Worm (Caenorhabditis elegans) whole organism, early embryonic: ENCODE measurements around the gene glb-15.

ENCODE experiments used
- B0310.2 ChIP-seq: sonication (generic microtip); optimal IDR thresholded peaks from 2 replicates; lab custom pipeline; 2016; ENCODE audit warnings: mild to moderate bottlenecking, missing genetic modification characterization, missing compliant biosample characterization
- F13C5.2 ChIP-seq: sonication (generic microtip); optimal IDR thresholded peaks from 2 replicates; lab custom pipeline; 2017; ENCODE audit warnings: mild to moderate bottlenecking, missing genetic modification characterization, inconsistent platforms, missing compliant biosample characterization
- aly-1 ChIP-seq: sonication (generic microtip); optimal IDR thresholded peaks from 2 replicates; lab custom pipeline; 2016; ENCODE audit warnings: missing genetic modification characterization, missing compliant biosample characterization
- ama-1 ChIP-seq: fragments of 150-350 bp; optimal IDR thresholded peaks from 2 replicates; lab custom pipeline; 2014
- ceh-13 ChIP-seq: fragments of 200-800 bp; sonication (Bioruptor generic); optimal IDR thresholded peaks from 2 replicates; lab custom pipeline; 2018; ENCODE audit warnings: mild to moderate bottlenecking, missing genetic modification characterization, missing compliant biosample characterization
- ceh-36 ChIP-seq: sonication (generic microtip); optimal IDR thresholded peaks from 2 replicates; lab custom pipeline; 2016; ENCODE audit warnings: missing genetic modification characterization, inconsistent platforms, missing compliant biosample characterization
- ets-7 ChIP-seq: sonication (generic microtip); optimal IDR thresholded peaks from 2 replicates; lab custom pipeline; 2016; ENCODE audit warnings: missing genotype, missing genetic modification characterization, missing compliant biosample characterization
- flt-1 ChIP-seq: fragments of 200-800 bp; sonication (Bioruptor generic); IDR thresholded peaks from 2 replicates; pipeline ENCODE4 v1.3.6; 2022; ENCODE audit warnings: missing genetic modification characterization, missing compliant biosample characterization
- hmbx-1 ChIP-seq: sonication (generic microtip); optimal IDR thresholded peaks from 2 replicates; lab custom pipeline; 2016; ENCODE audit warnings: mild to moderate bottlenecking, missing genetic modification characterization, missing compliant biosample characterization
- hmg-4 ChIP-seq: fragments of 200-800 bp; sonication (Bioruptor generic); optimal IDR thresholded peaks from 2 replicates; lab custom pipeline; 2018; ENCODE audit warnings: mild to moderate bottlenecking, missing genetic modification characterization, missing compliant biosample characterization
- hnd-1 ChIP-seq: sonication (generic microtip); optimal IDR thresholded peaks from 2 replicates; lab custom pipeline; 2016; ENCODE audit warnings: missing genetic modification characterization, missing compliant biosample characterization
- pes-1 ChIP-seq: fragments of 200-800 bp; sonication (Bioruptor generic); IDR thresholded peaks from 2 replicates; pipeline ENCODE4 v1.3.6; 2022; ENCODE audit warnings: missing genetic modification reagents, missing genetic modification characterization, missing compliant biosample characterization
- scrt-1 ChIP-seq: fragments of 200-800 bp; sonication (Bioruptor generic); IDR thresholded peaks from 2 replicates; pipeline ENCODE4 v1.3.6; 2022; ENCODE audit warnings: missing genetic modification characterization, missing compliant biosample characterization
- sea-1 ChIP-seq: fragments of 200-800 bp; sonication (Bioruptor generic); conservative IDR thresholded peaks from 2 replicates; pipeline ENCODE4 v1.3.6; 2022; ENCODE audit warnings: missing genetic modification characterization, missing compliant biosample characterization
- tbx-11 ChIP-seq: fragments of 200-800 bp; sonication (Bioruptor generic); IDR thresholded peaks from 2 replicates; pipeline ENCODE4 v1.3.6; 2022; ENCODE audit warnings: missing genetic modification characterization, missing compliant biosample characterization
- tbx-37 ChIP-seq: fragments of 200-800 bp; sonication (Bioruptor generic); conservative IDR thresholded peaks from 2 replicates; pipeline ENCODE4 v1.3.6; 2022; ENCODE audit warnings: missing genetic modification reagents, missing genetic modification characterization, missing compliant biosample characterization
- tra-4 ChIP-seq: sonication (generic microtip); optimal IDR thresholded peaks from 2 replicates; lab custom pipeline; 2017; ENCODE audit warnings: missing genetic modification characterization, missing compliant biosample characterization

glb-15 gene

ce11 chrV:11618173-11618572 lies at the start of gene glb-15:
Gene glb-15 (minus strand): TSS chrV:11618273.
- no peak for TF ChIP-seq ceh-13 (GFP tag; lab: Kevin White, UChicago)
- no peak for TF ChIP-seq tbx-37 (GFP tag; lab: Robert Waterston, UW)
- TF ChIP-seq scrt-1: no peak
- no peak for TF ChIP-seq flt-1 (GFP tag; lab: Robert Waterston, UW)
- TF ChIP-seq B0310.2 (tag; lab: Kevin White, UChicago): no peak
- no peak for TF ChIP-seq tbx-11 (GFP tag; lab: Robert Waterston, UW)
- TF ChIP-seq tra-4 (tag; lab: Kevin White, UChicago): no peak
- no peak for TF ChIP-seq ceh-36 (tag; lab: Kevin White, UChicago)
- TF ChIP-seq hmg-4 (GFP tag; lab: Kevin White, UChicago): no peak
- no peak for TF ChIP-seq pes-1
- no peak for TF ChIP-seq sea-1 (GFP tag; lab: Robert Waterston, UW)
- TF ChIP-seq hmbx-1: no peak
- TF ChIP-seq ets-7 (tag; lab: Kevin White, UChicago): no peak
- no peak for TF ChIP-seq hnd-1 (tag; lab: Kevin White, UChicago)
- no peak for TF ChIP-seq ama-1 (lab: Kevin White, UChicago)
- TF ChIP-seq aly-1 (tag; lab: Kevin White, UChicago): no peak
- TF ChIP-seq F13C5.2 (tag; lab: Kevin White, UChicago): no peak

DNA sequence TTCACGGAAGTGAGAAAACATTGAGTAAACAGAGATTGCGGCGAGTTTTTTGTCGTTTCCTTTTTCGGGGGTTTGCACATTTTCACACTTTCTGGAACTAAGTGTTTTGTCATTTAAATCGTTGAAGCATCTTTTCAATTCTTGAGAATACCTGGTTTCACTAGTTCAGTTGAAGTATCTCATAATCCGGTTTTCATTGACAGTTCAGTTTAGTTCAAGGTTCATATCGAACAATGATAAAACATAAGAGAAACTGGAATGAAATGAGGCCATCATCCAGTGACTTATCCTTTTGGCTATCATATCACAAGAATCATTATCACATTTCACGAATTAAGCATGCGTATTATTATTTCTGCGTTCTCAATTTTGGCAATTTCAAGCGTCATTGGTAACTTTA lies 49.1 kb upstream of the glb-15 start, which contains the start of gene F46F3.3:
F46F3.3 (plus strand) TSS at position 301 of the 400 bp plus-strand sequence.
- TF ChIP-seq hmbx-1: no peak
- no peak for TF ChIP-seq aly-1 (tag; lab: Kevin White, UChicago)
- TF ChIP-seq tbx-11 (GFP tag; lab: Robert Waterston, UW): no peak
- no peak for TF ChIP-seq pes-1
- TF ChIP-seq ceh-13 (GFP tag; lab: Kevin White, UChicago): no peak
- TF ChIP-seq B0310.2 (tag; lab: Kevin White, UChicago): no peak
- TF ChIP-seq hmg-4 (GFP tag; lab: Kevin White, UChicago): no peak
- no peak for TF ChIP-seq scrt-1
- no peak for TF ChIP-seq flt-1 (GFP tag; lab: Robert Waterston, UW)
- TF ChIP-seq tra-4 (tag; lab: Kevin White, UChicago): no peak
- no peak for TF ChIP-seq ceh-36 (tag; lab: Kevin White, UChicago)
- TF ChIP-seq tbx-37 (GFP tag; lab: Robert Waterston, UW): no peak

- TF ChIP-seq sea-1 (GFP tag; lab: Robert Waterston, UW) (no peak), tra-4 (tag; lab: Kevin White, UChicago) (no peak), hmbx-1 (no peak), aly-1 (tag; lab: Kevin White, UChicago) (no peak), ama-1 (lab: Kevin White, UChicago) (no peak), ets-7 (tag; lab: Kevin White, UChicago) (no peak), tbx-11 (GFP tag; lab: Robert Waterston, UW) (no peak), B0310.2 (tag; lab: Kevin White, UChicago) (no peak), flt-1 (GFP tag; lab: Robert Waterston, UW) (no peak), hnd-1 (tag; lab: Kevin White, UChicago) (no peak), scrt-1 (no peak), F13C5.2 (tag; lab: Kevin White, UChicago) (no peak), ceh-36 (tag; lab: Kevin White, UChicago) (no peak), ceh-13 (GFP tag; lab: Kevin White, UChicago) (no peak), hmg-4 (GFP tag; lab: Kevin White, UChicago) (no peak), pes-1 (no peak), tbx-37 (GFP tag; lab: Robert Waterston, UW) (no peak)
Measured at ce11 chrV:11664875-11665384, 46.9 kb upstream of the glb-15 start, which contains the start of gene ceh-27. Gene ceh-27 (minus strand): TSS chrV:11665102.

DNA sequence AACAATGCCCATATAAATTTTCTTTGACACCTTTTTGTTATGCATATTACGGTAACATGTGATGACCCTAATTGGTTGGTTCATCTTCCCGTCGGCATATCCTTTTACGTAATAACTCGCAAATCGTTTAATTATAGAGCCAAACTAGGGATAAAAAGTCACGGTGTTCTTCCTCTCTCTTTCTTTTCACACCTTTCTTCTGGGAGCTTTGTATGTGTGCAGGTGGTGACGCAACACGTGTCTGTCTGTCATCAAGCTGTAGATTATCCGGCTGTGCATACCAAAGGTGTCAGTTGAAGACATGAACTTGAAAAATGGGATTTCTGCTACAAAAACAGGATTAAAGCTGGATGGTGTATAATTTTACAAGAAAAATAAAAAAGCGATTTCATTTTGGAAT lies 42.5 kb upstream of the glb-15 start:
- TF ChIP-seq hnd-1 (tag; lab: Kevin White, UChicago) (no peak), ceh-36 (tag; lab: Kevin White, UChicago) (peak; percentile 15)

DNA sequence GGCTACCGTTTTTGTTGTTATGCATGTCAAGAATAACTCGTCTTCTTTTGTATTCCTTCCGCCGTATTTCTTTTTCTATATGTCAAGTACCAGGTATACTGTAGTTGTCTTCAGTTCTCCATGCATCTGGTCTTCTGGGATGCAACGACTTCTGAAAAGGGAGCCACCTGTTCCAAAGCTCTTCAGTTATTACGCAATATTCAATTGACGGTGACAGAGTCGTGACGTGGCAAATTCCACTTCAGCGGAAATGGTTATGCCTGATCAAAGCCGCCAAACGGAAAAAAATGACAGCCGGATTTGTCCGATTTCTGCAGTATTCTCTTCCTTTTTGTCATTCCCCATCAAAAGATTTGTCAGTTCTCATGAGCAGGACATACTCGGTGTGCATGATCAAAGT lies 38.4 kb upstream of the glb-15 start:
- TF ChIP-seq tra-4 (tag; lab: Kevin White, UChicago) (no peak), tbx-11 (GFP tag; lab: Robert Waterston, UW) (no peak), hmg-4 (GFP tag; lab: Kevin White, UChicago) (no peak), F13C5.2 (tag; lab: Kevin White, UChicago) (no peak), sea-1 (GFP tag; lab: Robert Waterston, UW) (no peak), tbx-37 (GFP tag; lab: Robert Waterston, UW) (no peak), ama-1 (lab: Kevin White, UChicago) (no peak), scrt-1 (no peak), ceh-36 (tag; lab: Kevin White, UChicago) (no peak), hnd-1 (tag; lab: Kevin White, UChicago) (no peak), flt-1 (GFP tag; lab: Robert Waterston, UW) (no peak), aly-1 (tag; lab: Kevin White, UChicago) (no peak), ceh-13 (GFP tag; lab: Kevin White, UChicago) (no peak), hmbx-1 (no peak)

DNA sequence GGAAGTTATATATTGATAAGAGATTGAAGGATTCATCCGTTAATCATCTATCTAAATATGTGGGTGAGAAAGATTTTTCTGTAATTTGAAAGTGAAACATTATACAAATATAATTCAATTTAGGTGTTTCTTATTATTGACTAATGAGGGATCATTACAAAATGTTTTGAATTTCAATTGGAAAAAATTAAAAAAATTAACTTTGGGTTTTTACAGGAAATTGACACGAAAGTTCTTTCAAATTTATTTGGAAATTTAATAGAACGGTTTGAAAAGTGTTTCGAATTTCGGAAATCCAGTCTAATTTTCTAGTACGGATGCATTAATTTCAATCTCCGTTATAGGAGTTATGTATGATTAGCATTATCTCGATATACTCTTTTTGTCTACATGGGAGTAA lies 35.0 kb upstream of the glb-15 start:
- TF ChIP-seq hnd-1 (tag; lab: Kevin White, UChicago): no peak
- TF ChIP-seq ets-7 (tag; lab: Kevin White, UChicago): no peak
- no peak for TF ChIP-seq ceh-13 (GFP tag; lab: Kevin White, UChicago)
- no peak for TF ChIP-seq tbx-11 (GFP tag; lab: Robert Waterston, UW)
- TF ChIP-seq aly-1 (tag; lab: Kevin White, UChicago): no peak
- no peak for TF ChIP-seq hmbx-1
- no peak for TF ChIP-seq scrt-1
- no peak for TF ChIP-seq pes-1
- no peak for TF ChIP-seq flt-1 (GFP tag; lab: Robert Waterston, UW)
- no peak for TF ChIP-seq tra-4 (tag; lab: Kevin White, UChicago)
- no peak for TF ChIP-seq F13C5.2 (tag; lab: Kevin White, UChicago)
- no peak for TF ChIP-seq ceh-36 (tag; lab: Kevin White, UChicago)
- no peak for TF ChIP-seq ama-1 (lab: Kevin White, UChicago)
- no peak for TF ChIP-seq hmg-4 (GFP tag; lab: Kevin White, UChicago)
- no peak for TF ChIP-seq sea-1 (GFP tag; lab: Robert Waterston, UW)
- no peak for TF ChIP-seq B0310.2 (tag; lab: Kevin White, UChicago)
